Worm (Caenorhabditis elegans) whole organism, L4 larva: ENCODE measurements around the gene T06A10.2.

Experiments used
- daf-12 ChIP-seq: fragments of 150-350 bp; optimal IDR thresholded peaks from 2 replicates; lab custom pipeline; 2014; ENCODE audit warnings: missing biosample characterization, missing genetic modification reagents, missing genetic modification characterization
- nhr-6 ChIP-seq: fragments of 150-350 bp; optimal IDR thresholded peaks from 2 replicates; lab custom pipeline; 2014; ENCODE audit warnings: missing biosample characterization, missing genetic modification characterization
- unc-62 ChIP-seq, 3 experiments: fragments of 150-350 bp in 1 of 3; sonication (generic microtip); optimal IDR thresholded peaks in 2 of 3; peaks in 1 of 3; 1 replicate in 1 of 3; 2 replicates in 2 of 3; lab custom pipeline; 2014 to 2017; ENCODE audit warnings: missing biosample characterization in 3 of 3, missing genetic modification characterization in 3 of 3, missing genetic modification reagents in 3 of 3, missing genotype in 1 of 3
- ztf-11 ChIP-seq: fragments of 150-350 bp; optimal IDR thresholded peaks from 2 replicates; lab custom pipeline; 2014; ENCODE audit warnings: missing biosample characterization, missing genetic modification characterization

- TF ChIP-seq nhr-6 (tag; lab: Kevin White, UChicago), result no peak
- no peak for TF ChIP-seq daf-12
- no peak for TF ChIP-seq unc-62 (GFP tag; optimal IDR thresholded peaks at IDR 0.05 in 1 of 2; lab: Kevin White, UChicago)
- no peak for TF ChIP-seq unc-62 (tag; optimal IDR thresholded peaks at IDR 0.05; lab: Kevin White, UChicago)
- no peak for TF ChIP-seq ztf-11 (tag; lab: Kevin White, UChicago)
Measured at ce11 chrIV:16924092-16924491, 28.7 kb downstream of the T06A10.2 start, which contains the start of gene nep-24.
